Worm (Caenorhabditis elegans) whole organism, midembryonic: ENCODE measurements around the gene C18A11.3.

ENCODE experiments used
- T22C8.4 ChIP-seq: fragments of 200-800 bp; sonication (Bioruptor generic); IDR thresholded peaks from 2 replicates; pipeline ENCODE4 v1.3.6; 2022; ENCODE audit warnings: missing genetic modification characterization, missing compliant biosample characterization
- klf-2 ChIP-seq: fragments of 200-800 bp; sonication (Bioruptor generic); conservative IDR thresholded peaks from 2 replicates; pipeline ENCODE4 v1.3.6; 2022; ENCODE audit warnings: missing genetic modification reagents, missing genetic modification characterization, missing compliant biosample characterization
- med-1 ChIP-seq: sonication (generic microtip); optimal IDR thresholded peaks from 2 replicates; lab custom pipeline; 2017; ENCODE audit warnings: missing genetic modification characterization, mild to moderate bottlenecking, missing compliant biosample characterization, antibody characterized with exemption, missing genetic modification reagents; ENCODE audit not compliant: insufficient read depth
- tab-1 ChIP-seq: fragments of 200-800 bp; sonication (Bioruptor generic); IDR thresholded peaks from 2 replicates; pipeline ENCODE4 v1.3.6; 2022; ENCODE audit warnings: missing genetic modification characterization, missing compliant biosample characterization
- ztf-23 ChIP-seq: fragments of 200-800 bp; sonication (Bioruptor generic); IDR thresholded peaks from 2 replicates; pipeline ENCODE4 v1.3.6; 2022; ENCODE audit warnings: missing genetic modification reagents, missing genetic modification characterization, missing compliant biosample characterization

DNA sequence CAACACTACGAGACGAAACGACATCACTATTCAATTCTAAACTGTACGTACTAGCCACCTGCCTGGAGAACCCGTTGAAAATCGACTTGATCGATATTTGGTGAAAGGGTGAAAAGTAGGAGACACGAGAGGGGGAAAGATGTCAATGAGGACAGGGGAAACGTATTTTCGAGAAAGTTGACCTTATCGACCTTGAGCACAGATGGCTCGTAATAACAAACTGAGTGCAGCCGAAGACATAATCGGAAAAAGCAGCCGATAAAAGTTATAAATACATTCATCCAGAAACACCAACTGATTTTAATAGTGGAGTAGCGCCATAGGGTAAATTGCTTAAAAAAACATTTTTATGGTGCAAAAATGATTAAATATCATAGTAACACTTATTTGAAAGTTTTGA lies 924 bp upstream of the C18A11.3 start:
- TF ChIP-seq klf-2 (GFP tag; lab: Robert Waterston, UW) (no peak), tab-1 (no peak), med-1 (no peak), T22C8.4 (GFP tag; lab: Robert Waterston, UW) (no peak), ztf-23 (GFP tag; lab: Robert Waterston, UW) (no peak)
